Fruit fly (Drosophila melanogaster): ENCODE measurements around the gene CG3739.

The CG3739 gene

dm6 chr3R:19353751-19354150 is 39.4 kb upstream of the CG3739 start, which contains the start of gene CG43203:
TSS of gene CG43203 (plus strand) at chr3R:19354051.
- TF ChIP-seq bab1 (GFP tag; optimal IDR thresholded peaks at IDR 0.05) (no peak), Hr96 (GFP tag; optimal IDR thresholded peaks at IDR 0.05) (no peak), Clk (GFP tag; optimal IDR thresholded peaks at IDR 0.05) (no peak), kay (GFP tag; ENCODE audit: borderline replicate concordance) (no peak), cnc (optimal IDR thresholded peaks at IDR 0.05) (no peak), CG14711 (tag; optimal IDR thresholded peaks at IDR 0.05) (no peak), CG12768 (GFP tag; optimal IDR thresholded peaks at IDR 0.05) (no peak), CG33017 (tag; optimal IDR thresholded peaks at IDR 0.05) (no peak), CG1620 (GFP tag; optimal IDR thresholded peaks at IDR 0.05) (no peak), CG7101 (tag; optimal IDR thresholded peaks at IDR 0.05) (no peak), Crg-1 (GFP tag; optimal IDR thresholded peaks at IDR 0.05) (no peak), CG7045 (GFP tag; optimal IDR thresholded peaks at IDR 0.05) (no peak), cic (GFP tag; optimal IDR thresholded peaks at IDR 0.05) (no peak), tj (GFP tag; optimal IDR thresholded peaks at IDR 0.05) (no peak), CG5204 (GFP tag; optimal IDR thresholded peaks at IDR 0.05) (no peak), ovo (GFP tag; optimal IDR thresholded peaks at IDR 0.05) (no peak), pad (GFP tag; optimal IDR thresholded peaks at IDR 0.05) (no peak), Mnt (GFP tag; optimal IDR thresholded peaks at IDR 0.05) (no peak)

- TF ChIP-seq CG12768 (GFP tag; optimal IDR thresholded peaks at IDR 0.05) (no peak), CG33017 (tag; optimal IDR thresholded peaks at IDR 0.05) (no peak), CG1620 (GFP tag; optimal IDR thresholded peaks at IDR 0.05) (no peak), Clk (GFP tag; optimal IDR thresholded peaks at IDR 0.05) (no peak), Hr96 (GFP tag; optimal IDR thresholded peaks at IDR 0.05) (no peak), toe (GFP tag; optimal IDR thresholded peaks at IDR 0.05) (no peak), CG14711 (tag; optimal IDR thresholded peaks at IDR 0.05) (no peak), CG5204 (GFP tag; optimal IDR thresholded peaks at IDR 0.05) (no peak), CG7101 (tag; optimal IDR thresholded peaks at IDR 0.05) (no peak), kay (GFP tag; ENCODE audit: borderline replicate concordance) (no peak)
Observed at dm6 chr3R:19362879-19363278, 30.3 kb upstream of the CG3739 start.

dm6 chr3R:19369060-19369459 is 24.1 kb upstream of the CG3739 start:
- no peak for TF ChIP-seq CG12768 (GFP tag; optimal IDR thresholded peaks at IDR 0.05)
- TF ChIP-seq Crg-1 (GFP tag; optimal IDR thresholded peaks at IDR 0.05), result no peak

dm6 chr3R:19370693-19371092 is 22.5 kb upstream of the CG3739 start:
- no peak for TF ChIP-seq cnc (optimal IDR thresholded peaks at IDR 0.05)
- no peak for TF ChIP-seq pad (GFP tag; optimal IDR thresholded peaks at IDR 0.05)
- TF ChIP-seq Mnt (GFP tag; optimal IDR thresholded peaks at IDR 0.05), result no peak
- no peak for TF ChIP-seq Clk (GFP tag; optimal IDR thresholded peaks at IDR 0.05)
- TF ChIP-seq CG5204 (GFP tag; optimal IDR thresholded peaks at IDR 0.05), result no peak
- no peak for TF ChIP-seq toe (GFP tag; optimal IDR thresholded peaks at IDR 0.05)
- TF ChIP-seq kay (GFP tag; ENCODE audit: borderline replicate concordance), result no peak
- no peak for TF ChIP-seq CG33017 (tag; optimal IDR thresholded peaks at IDR 0.05)
- no peak for TF ChIP-seq cic (GFP tag; optimal IDR thresholded peaks at IDR 0.05)
- TF ChIP-seq Hr96 (GFP tag; optimal IDR thresholded peaks at IDR 0.05), result no peak

dm6 chr3R:19374689-19375088 is 18.5 kb upstream of the CG3739 start, which contains the start of gene CG3581:
TSS of gene CG3581 (minus strand) at chr3R:19374789.
- no peak for TF ChIP-seq cnc (optimal IDR thresholded peaks at IDR 0.05)
- TF ChIP-seq CG12768 (GFP tag; optimal IDR thresholded peaks at IDR 0.05), result no peak
- TF ChIP-seq Hr96 (GFP tag; optimal IDR thresholded peaks at IDR 0.05), result no peak
- no peak for TF ChIP-seq tj (GFP tag; optimal IDR thresholded peaks at IDR 0.05)
- no peak for TF ChIP-seq CG7101 (tag; optimal IDR thresholded peaks at IDR 0.05)
- TF ChIP-seq toe (GFP tag; optimal IDR thresholded peaks at IDR 0.05), result no peak
- TF ChIP-seq ovo (GFP tag; optimal IDR thresholded peaks at IDR 0.05), result no peak
- no peak for TF ChIP-seq kay (GFP tag; ENCODE audit: borderline replicate concordance)
- no peak for TF ChIP-seq Clk (GFP tag; optimal IDR thresholded peaks at IDR 0.05)
- no peak for TF ChIP-seq CG14711 (tag; optimal IDR thresholded peaks at IDR 0.05)
- no peak for TF ChIP-seq bab1 (GFP tag; optimal IDR thresholded peaks at IDR 0.05)
- TF ChIP-seq CG11617 (GFP tag; optimal IDR thresholded peaks at IDR 0.05), result no peak
- TF ChIP-seq CG1620 (GFP tag; optimal IDR thresholded peaks at IDR 0.05), result no peak
- TF ChIP-seq CG5204 (GFP tag; optimal IDR thresholded peaks at IDR 0.05), result no peak
- TF ChIP-seq cic (GFP tag; optimal IDR thresholded peaks at IDR 0.05), result no peak
- TF ChIP-seq CG7045 (GFP tag; optimal IDR thresholded peaks at IDR 0.05), result no peak
- no peak for TF ChIP-seq pad (GFP tag; optimal IDR thresholded peaks at IDR 0.05)
- no peak for TF ChIP-seq Mnt (GFP tag; optimal IDR thresholded peaks at IDR 0.05)

- TF ChIP-seq Crg-1 (GFP tag; optimal IDR thresholded peaks at IDR 0.05) (no peak), Mnt (GFP tag; optimal IDR thresholded peaks at IDR 0.05) (no peak), tj (GFP tag; optimal IDR thresholded peaks at IDR 0.05) (no peak), CG33017 (tag; optimal IDR thresholded peaks at IDR 0.05) (no peak), Clk (GFP tag; optimal IDR thresholded peaks at IDR 0.05) (no peak), toe (GFP tag; optimal IDR thresholded peaks at IDR 0.05) (no peak), CG14711 (tag; optimal IDR thresholded peaks at IDR 0.05) (no peak), CG12768 (GFP tag; optimal IDR thresholded peaks at IDR 0.05) (no peak), cic (GFP tag; optimal IDR thresholded peaks at IDR 0.05) (no peak), CG7101 (tag; optimal IDR thresholded peaks at IDR 0.05) (no peak), ovo (GFP tag; optimal IDR thresholded peaks at IDR 0.05) (no peak), CG7045 (GFP tag; optimal IDR thresholded peaks at IDR 0.05) (no peak)
Observed at dm6 chr3R:19375923-19376322, 17.2 kb upstream of the CG3739 start, which contains the start of gene CG31404. TSS of gene CG31404 (minus strand) at chr3R:19376023.

dm6 chr3R:19377125-19377524 is 16.0 kb upstream of the CG3739 start, which contains the start of gene CG31245:
TSS of gene CG31245 (minus strand) at chr3R:19377225.
- no peak for TF ChIP-seq Clk (GFP tag; optimal IDR thresholded peaks at IDR 0.05)
- no peak for TF ChIP-seq cic (GFP tag; optimal IDR thresholded peaks at IDR 0.05)
- TF ChIP-seq CG5204 (GFP tag; optimal IDR thresholded peaks at IDR 0.05), result no peak
- TF ChIP-seq kay (GFP tag; ENCODE audit: borderline replicate concordance), result no peak
- TF ChIP-seq Mnt (GFP tag; optimal IDR thresholded peaks at IDR 0.05), result no peak
- TF ChIP-seq CG14711 (tag; optimal IDR thresholded peaks at IDR 0.05), result no peak
- TF ChIP-seq toe (GFP tag; optimal IDR thresholded peaks at IDR 0.05), result no peak
- no peak for TF ChIP-seq ovo (GFP tag; optimal IDR thresholded peaks at IDR 0.05)
- no peak for TF ChIP-seq CG1620 (GFP tag; optimal IDR thresholded peaks at IDR 0.05)
- no peak for TF ChIP-seq pad (GFP tag; optimal IDR thresholded peaks at IDR 0.05)
- TF ChIP-seq CG33017 (tag; optimal IDR thresholded peaks at IDR 0.05), result no peak
- TF ChIP-seq tj (GFP tag; optimal IDR thresholded peaks at IDR 0.05), result no peak
- TF ChIP-seq CG12768 (GFP tag; optimal IDR thresholded peaks at IDR 0.05), result no peak
- TF ChIP-seq cnc (optimal IDR thresholded peaks at IDR 0.05), result no peak
- TF ChIP-seq bab1 (GFP tag; optimal IDR thresholded peaks at IDR 0.05), result no peak
- no peak for TF ChIP-seq Crg-1 (GFP tag; optimal IDR thresholded peaks at IDR 0.05)
- TF ChIP-seq CG11617 (GFP tag; optimal IDR thresholded peaks at IDR 0.05), result no peak
